Worm (Caenorhabditis elegans): ENCODE measurements around the gene zip-1.

Gene zip-1

ce11 chrIII:12318794-12319193 is 14.8 kb upstream of the zip-1 start, which contains the start of gene Y75B8A.28:
Y75B8A.28 (plus strand) TSS chrIII:12319089.
- TF ChIP-seq ztf-29 (GFP tag; IDR thresholded peaks at IDR 0.05) (no peak), T22C8.4 (GFP tag; IDR thresholded peaks at IDR 0.05) (no peak), cog-1 (tag; optimal IDR thresholded peaks at IDR 0.05) (no peak), flt-1 (GFP tag; IDR thresholded peaks at IDR 0.05) (no peak), ref-1 (GFP tag; conservative IDR thresholded peaks at IDR 0.05) (no peak), med-1 (GFP tag; optimal IDR thresholded peaks at IDR 0.05; ENCODE audit: insufficient read depth) (no peak), tab-1 (GFP tag; IDR thresholded peaks at IDR 0.05) (no peak), klf-2 (GFP tag; conservative IDR thresholded peaks at IDR 0.05) (no peak)

DNA sequence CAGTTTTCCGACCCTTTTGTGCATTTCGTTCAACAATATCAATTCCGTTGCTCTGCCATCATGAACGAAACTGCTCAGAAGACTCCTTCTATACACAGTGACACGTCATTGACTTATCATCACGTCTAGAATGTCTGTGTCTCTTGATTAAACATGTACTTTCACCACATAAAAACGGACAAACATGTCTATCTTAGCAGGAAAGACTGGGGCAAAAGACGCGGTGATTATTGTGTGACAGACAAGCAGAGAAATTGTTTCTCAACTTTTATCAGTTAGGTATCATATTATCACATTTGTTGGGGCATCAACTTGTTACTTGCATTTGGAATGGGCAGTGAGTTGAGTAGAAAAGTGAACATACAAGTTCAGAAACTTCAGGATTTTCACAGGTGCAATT is 8.3 kb upstream of the zip-1 start:
- TF ChIP-seq ztf-29 (GFP tag; IDR thresholded peaks at IDR 0.05) (no peak), flt-1 (GFP tag; IDR thresholded peaks at IDR 0.05) (no peak), cog-1 (tag; optimal IDR thresholded peaks at IDR 0.05) (no peak), med-1 (GFP tag; optimal IDR thresholded peaks at IDR 0.05; ENCODE audit: insufficient read depth) (no peak), klf-2 (GFP tag; conservative IDR thresholded peaks at IDR 0.05) (no peak), T22C8.4 (GFP tag; IDR thresholded peaks at IDR 0.05) (no peak)

DNA sequence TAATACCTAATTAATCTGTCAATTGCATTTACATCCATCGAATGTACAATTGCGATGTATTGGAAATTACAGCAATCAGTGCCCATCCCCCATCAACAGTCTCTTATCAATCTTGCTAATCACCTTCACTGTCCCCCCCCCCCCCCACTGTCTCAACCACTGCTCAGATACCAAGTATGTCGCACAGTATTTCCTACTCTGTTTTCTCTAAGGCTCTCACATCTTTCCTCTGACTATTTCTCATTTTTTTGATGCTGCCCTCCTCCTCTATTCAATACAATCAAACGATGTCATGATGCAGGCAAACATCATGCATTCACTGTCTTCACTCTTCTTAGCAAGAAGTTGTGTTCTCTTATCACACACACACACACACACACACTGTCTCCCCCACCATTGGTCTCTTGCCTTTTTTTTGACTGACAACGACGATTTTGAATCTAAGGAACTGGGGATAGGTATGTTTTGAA is 6.0 kb upstream of the zip-1 start, which contains the start of the genes zip-12 and Y75B8A.63:
zip-12 (plus strand) TSS at position 387 of the 470 bp plus-strand sequence.
Y75B8A.63 (plus strand) TSS at position 420 of the 470 bp plus-strand sequence.
- TF ChIP-seq cog-1 (tag; optimal IDR thresholded peaks at IDR 0.05) = no peak

DNA sequence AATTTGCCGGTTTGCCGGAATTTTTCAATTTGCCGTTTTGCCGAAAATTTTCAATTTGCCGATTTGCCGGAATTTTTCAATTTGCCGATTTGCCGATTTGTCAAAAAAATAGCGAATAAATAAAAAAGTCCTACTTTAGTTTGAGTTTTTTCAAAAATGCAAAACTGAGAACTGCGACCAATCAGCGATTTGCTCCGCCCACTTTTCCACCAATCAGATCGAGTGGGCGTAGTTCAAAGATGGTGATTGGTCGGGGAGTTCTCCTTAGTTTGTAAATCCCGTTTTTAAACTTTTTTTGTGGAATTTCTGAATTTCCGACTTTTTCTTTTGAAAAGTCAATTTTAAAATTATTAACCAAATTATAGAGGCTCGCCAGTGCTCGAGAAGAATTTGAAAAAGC is 2.2 kb upstream of the zip-1 start:
- TF ChIP-seq klf-2 (GFP tag; conservative IDR thresholded peaks at IDR 0.05) (no peak), T22C8.4 (GFP tag; IDR thresholded peaks at IDR 0.05) (no peak), flt-1 (GFP tag; IDR thresholded peaks at IDR 0.05) (no peak), ref-1 (GFP tag; conservative IDR thresholded peaks at IDR 0.05) (no peak), med-1 (GFP tag; optimal IDR thresholded peaks at IDR 0.05; ENCODE audit: insufficient read depth) (no peak), ztf-23 (GFP tag; IDR thresholded peaks at IDR 0.05) (no peak), tab-1 (GFP tag; IDR thresholded peaks at IDR 0.05) (no peak), cog-1 (tag; optimal IDR thresholded peaks at IDR 0.05) (no peak), ztf-29 (GFP tag; IDR thresholded peaks at IDR 0.05) (no peak)

- TF ChIP-seq T22C8.4 (GFP tag; IDR thresholded peaks at IDR 0.05) (no peak), flt-1 (GFP tag; IDR thresholded peaks at IDR 0.05) (no peak), ref-1 (GFP tag; conservative IDR thresholded peaks at IDR 0.05) (no peak), tab-1 (GFP tag; IDR thresholded peaks at IDR 0.05) (no peak), med-1 (GFP tag; optimal IDR thresholded peaks at IDR 0.05; ENCODE audit: insufficient read depth) (no peak), ztf-23 (GFP tag; IDR thresholded peaks at IDR 0.05) (no peak), cog-1 (tag; optimal IDR thresholded peaks at IDR 0.05) (no peak), klf-2 (GFP tag; conservative IDR thresholded peaks at IDR 0.05) (no peak), ztf-29 (GFP tag; IDR thresholded peaks at IDR 0.05) (no peak)
These were observed 723 bp downstream of the zip-1 start for ce11 chrIII:12334268-12334667.

DNA sequence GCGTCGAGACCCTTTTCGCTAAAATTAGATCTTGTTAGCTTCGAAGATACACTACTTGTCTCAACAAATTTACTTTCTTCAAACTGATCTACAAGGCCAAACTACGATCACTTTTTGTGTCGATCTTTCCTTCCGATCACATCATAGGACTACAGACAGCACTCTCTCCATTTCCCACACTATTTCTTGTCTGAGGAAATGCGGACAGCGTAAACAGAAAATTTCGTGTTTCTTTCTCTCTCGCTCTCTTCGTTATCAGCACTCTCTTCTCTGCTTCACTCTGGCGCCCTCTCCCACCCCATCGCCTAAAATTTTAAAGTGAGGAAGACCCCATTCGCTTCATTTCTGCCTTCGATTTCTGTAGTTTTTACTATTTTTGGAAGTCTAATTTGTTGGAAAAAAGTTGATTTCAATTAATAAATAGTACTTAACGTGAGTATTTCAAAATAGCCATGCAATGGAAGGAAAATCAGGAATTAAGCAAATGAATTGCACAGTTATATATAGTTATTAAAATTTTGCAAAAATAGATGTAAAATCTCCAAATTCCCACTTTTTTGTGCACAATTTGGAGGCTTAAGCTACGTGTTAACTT is 2.0 kb downstream of the zip-1 start:
- no peak; the same call in 1 of the 2 replicates for TF ChIP-seq ztf-29 (GFP tag; IDR thresholded peaks at IDR 0.05)
- TF ChIP-seq cog-1 (tag; optimal IDR thresholded peaks at IDR 0.05) = no peak
- TF ChIP-seq ztf-23 (GFP tag; IDR thresholded peaks at IDR 0.05) = no peak
- no peak for TF ChIP-seq klf-2 (GFP tag; conservative IDR thresholded peaks at IDR 0.05)
- TF ChIP-seq ref-1 (GFP tag; conservative IDR thresholded peaks at IDR 0.05) = no peak
- no peak for TF ChIP-seq flt-1 (GFP tag; IDR thresholded peaks at IDR 0.05)
- TF ChIP-seq tab-1 (GFP tag; IDR thresholded peaks at IDR 0.05) = no peak
- TF ChIP-seq T22C8.4 (GFP tag; IDR thresholded peaks at IDR 0.05) = no peak
- TF ChIP-seq med-1 (GFP tag; optimal IDR thresholded peaks at IDR 0.05; ENCODE audit: insufficient read depth) = no peak

ce11 chrIII:12344940-12345339 is 11.4 kb downstream of the zip-1 start:
- TF ChIP-seq klf-2 (GFP tag; conservative IDR thresholded peaks at IDR 0.05) = no peak

ce11 chrIII:12349027-12349426 is 15.5 kb downstream of the zip-1 start:
- no peak for TF ChIP-seq ztf-29 (GFP tag; IDR thresholded peaks at IDR 0.05)
- TF ChIP-seq klf-2 (GFP tag; conservative IDR thresholded peaks at IDR 0.05) = no peak
- TF ChIP-seq med-1 (GFP tag; optimal IDR thresholded peaks at IDR 0.05; ENCODE audit: insufficient read depth) = no peak
- TF ChIP-seq T22C8.4 (GFP tag; IDR thresholded peaks at IDR 0.05) = no peak
- no peak for TF ChIP-seq cog-1 (tag; optimal IDR thresholded peaks at IDR 0.05)
- no peak for TF ChIP-seq ztf-23 (GFP tag; IDR thresholded peaks at IDR 0.05)
- no peak for TF ChIP-seq flt-1 (GFP tag; IDR thresholded peaks at IDR 0.05)
- no peak for TF ChIP-seq tab-1 (GFP tag; IDR thresholded peaks at IDR 0.05)

ce11 chrIII:12351301-12351700 is 17.8 kb downstream of the zip-1 start, which contains the start of the genes pph-4.1 and Y75B8A.31:
pph-4.1 (minus strand) TSS chrIII:12351336.
Y75B8A.31 (plus strand) TSS chrIII:12351642.
- TF ChIP-seq flt-1 (GFP tag; IDR thresholded peaks at IDR 0.05) (peak; percentile 76; the same call in 1 of the 2 replicates), klf-2 (GFP tag; conservative IDR thresholded peaks at IDR 0.05) (0 out of 2 replicates have a peak, but pooled peaks have one; percentile 55), ztf-23 (GFP tag; IDR thresholded peaks at IDR 0.05) (peak; percentile 69; the same call in 1 of the 2 replicates), cog-1 (tag; optimal IDR thresholded peaks at IDR 0.05) (peak; percentile 54), T22C8.4 (GFP tag; IDR thresholded peaks at IDR 0.05) (no peak), ref-1 (GFP tag; conservative IDR thresholded peaks at IDR 0.05) (no peak)

- TF ChIP-seq ztf-29 (GFP tag; IDR thresholded peaks at IDR 0.05) = no peak
- TF ChIP-seq tab-1 (GFP tag; IDR thresholded peaks at IDR 0.05) = no peak
- TF ChIP-seq med-1 (GFP tag; optimal IDR thresholded peaks at IDR 0.05; ENCODE audit: insufficient read depth) = no peak
- TF ChIP-seq flt-1 (GFP tag; IDR thresholded peaks at IDR 0.05) = no peak
- TF ChIP-seq ztf-23 (GFP tag; IDR thresholded peaks at IDR 0.05) = no peak
- TF ChIP-seq ref-1 (GFP tag; conservative IDR thresholded peaks at IDR 0.05) = no peak
- TF ChIP-seq cog-1 (tag; optimal IDR thresholded peaks at IDR 0.05) = no peak
- TF ChIP-seq klf-2 (GFP tag; conservative IDR thresholded peaks at IDR 0.05) = no peak
These were observed 23.0 kb downstream of the zip-1 start for ce11 chrIII:12356588-12356987.

Measured in whole organism, midembryonic.